Worm (Caenorhabditis elegans) whole organism, young adult: ENCODE measurements around the gene R11E3.1.

Experiments used
- B0336.3 ChIP-seq: fragments of 200-800 bp; sonication (Bioruptor generic); IDR thresholded peaks from 2 replicates; pipeline ENCODE4 v1.3.6; 2022; ENCODE audit warnings: missing genetic modification characterization, missing compliant biosample characterization
- F22D6.2 ChIP-seq: sonication (generic microtip); optimal IDR thresholded peaks from 2 replicates; lab custom pipeline; 2016; ENCODE audit warnings: mild to moderate bottlenecking, missing genetic modification characterization, missing compliant biosample characterization
- F33H1.4 ChIP-seq: fragments of 200-800 bp; sonication (Bioruptor generic); IDR thresholded peaks from 2 replicates; pipeline ENCODE4 v1.3.6; 2022; ENCODE audit warnings: missing genetic modification reagents, missing genetic modification characterization, missing compliant biosample characterization
- F49E8.2 ChIP-seq: sonication (generic microtip); optimal IDR thresholded peaks from 3 replicates; lab custom pipeline; 2017; ENCODE audit warnings: missing genetic modification characterization, mild to moderate bottlenecking, missing compliant biosample characterization, antibody characterized with exemption, moderate library complexity; ENCODE audit not compliant: insufficient read depth
- T26A5.8 ChIP-seq: sonication (generic microtip); optimal IDR thresholded peaks from 2 replicates; lab custom pipeline; 2016; ENCODE audit warnings: missing genetic modification characterization, missing compliant biosample characterization
- Y67H2A.10 ChIP-seq: fragments of 200-800 bp; sonication (Bioruptor generic); conservative IDR thresholded peaks from 2 replicates; pipeline ENCODE4 v1.3.6; 2022; ENCODE audit warnings: missing genetic modification reagents, missing genetic modification characterization, missing compliant biosample characterization
- Y95B8A.8 ChIP-seq: fragments of 200-800 bp; sonication (Bioruptor generic); IDR thresholded peaks from 2 replicates; pipeline ENCODE4 v1.3.6; 2022; ENCODE audit warnings: missing genetic modification reagents, missing genetic modification characterization, missing compliant biosample characterization
- ZK185.1 ChIP-seq: sonication (generic microtip); optimal IDR thresholded peaks from 2 replicates; lab custom pipeline; 2016; ENCODE audit warnings: mild to moderate bottlenecking, missing genetic modification characterization, missing compliant biosample characterization; ENCODE audit not compliant: poor library complexity, severe bottlenecking
- aptf-2 ChIP-seq: fragments of 200-800 bp; sonication (Bioruptor generic); conservative IDR thresholded peaks from 2 replicates; pipeline ENCODE4 v1.3.6; 2022; ENCODE audit warnings: missing genetic modification reagents, missing genetic modification characterization, missing compliant biosample characterization
- aptf-3 ChIP-seq: fragments of 200-800 bp; sonication (Bioruptor generic); IDR thresholded peaks from 2 replicates; pipeline ENCODE4 v1.3.6; 2022; ENCODE audit warnings: missing genetic modification characterization, missing compliant biosample characterization
- athp-1 ChIP-seq: sonication (generic microtip); optimal IDR thresholded peaks from 2 replicates; lab custom pipeline; 2017; ENCODE audit warnings: mild to moderate bottlenecking, missing genetic modification characterization, missing compliant biosample characterization
- attf-5 ChIP-seq: fragments of 200-800 bp; sonication (Bioruptor generic); optimal IDR thresholded peaks from 2 replicates; lab custom pipeline; 2018; ENCODE audit warnings: mild to moderate bottlenecking, missing genetic modification characterization, missing compliant biosample characterization
- attf-6 ChIP-seq: fragments of 200-800 bp; sonication (Bioruptor generic); IDR thresholded peaks from 2 replicates; pipeline ENCODE4 v1.3.6; 2022; ENCODE audit warnings: missing genetic modification reagents, missing genetic modification characterization, missing compliant biosample characterization
- bed-1 ChIP-seq: fragments of 200-800 bp; sonication (Bioruptor generic); IDR thresholded peaks from 2 replicates; pipeline ENCODE4 v1.3.6; 2022; ENCODE audit warnings: missing genetic modification reagents, missing genetic modification characterization, missing compliant biosample characterization
- bed-2 ChIP-seq: fragments of 200-800 bp; sonication (Bioruptor generic); IDR thresholded peaks from 2 replicates; pipeline ENCODE4 v1.3.6; 2022; ENCODE audit warnings: missing genetic modification reagents, missing genetic modification characterization, missing compliant biosample characterization
- cebp-1 ChIP-seq, 2 experiments: fragments of 200-800 bp in 1 of 2; sonication (Bioruptor generic) in 1 of 2; sonication (generic microtip) in 1 of 2; IDR thresholded peaks in 1 of 2; optimal IDR thresholded peaks in 1 of 2; 2 replicates each; pipeline versions ENCODE4 v1.3.6 to Lab custom; 2017 to 2022; ENCODE audit warnings: missing compliant biosample characterization in 2 of 2, missing genetic modification characterization in 2 of 2, mild to moderate bottlenecking in 1 of 2, missing genetic modification reagents in 1 of 2, moderate library complexity in 1 of 2
- ceh-58 ChIP-seq: fragments of 200-800 bp; sonication (Bioruptor generic); IDR thresholded peaks from 2 replicates; pipeline ENCODE4 v1.3.6; 2022; ENCODE audit warnings: missing genetic modification characterization, missing compliant biosample characterization
- die-1 ChIP-seq: sonication (generic microtip); optimal IDR thresholded peaks from 2 replicates; lab custom pipeline; 2016; ENCODE audit warnings: missing genotype, mild to moderate bottlenecking, missing genetic modification characterization, missing compliant biosample characterization
- ets-4 ChIP-seq: fragments of 200-800 bp; sonication (Bioruptor generic); optimal IDR thresholded peaks from 2 replicates; lab custom pipeline; 2018; ENCODE audit warnings: mild to moderate bottlenecking, missing genetic modification characterization, missing compliant biosample characterization
- fkh-3 ChIP-seq: sonication (generic microtip); optimal IDR thresholded peaks from 2 replicates; lab custom pipeline; 2016; ENCODE audit warnings: mild to moderate bottlenecking, missing genetic modification characterization, missing compliant biosample characterization
- gei-17 ChIP-seq: fragments of 200-800 bp; sonication (Bioruptor generic); optimal IDR thresholded peaks from 2 replicates; lab custom pipeline; 2018; ENCODE audit warnings: mild to moderate bottlenecking, missing genetic modification characterization, missing compliant biosample characterization
- hlh-26 ChIP-seq: fragments of 200-800 bp; sonication (Bioruptor generic); conservative IDR thresholded peaks from 2 replicates; pipeline ENCODE4 v1.3.6; 2022; ENCODE audit warnings: missing genetic modification reagents, missing genetic modification characterization, missing compliant biosample characterization
- hmg-1.2 ChIP-seq: fragments of 200-800 bp; sonication (Bioruptor generic); IDR thresholded peaks from 2 replicates; pipeline ENCODE4 v1.3.6; 2022; ENCODE audit warnings: missing genetic modification reagents, missing genetic modification characterization, missing compliant biosample characterization
- hsf-1 ChIP-seq: fragments of 200-800 bp; sonication (Bioruptor generic); IDR thresholded peaks from 2 replicates; pipeline ENCODE4 v1.3.6; 2022; ENCODE audit warnings: missing genetic modification reagents, missing genetic modification characterization, missing compliant biosample characterization
- let-526 ChIP-seq: fragments of 200-800 bp; sonication (Bioruptor generic); IDR thresholded peaks from 2 replicates; pipeline ENCODE4 v1.3.6; 2022; ENCODE audit warnings: missing genetic modification reagents, missing genetic modification characterization, missing compliant biosample characterization
- let-607 ChIP-seq, 2 experiments: fragments of 200-800 bp in 1 of 2; sonication (Bioruptor generic) in 1 of 2; sonication (generic microtip) in 1 of 2; optimal IDR thresholded peaks; 2 replicates each; lab custom pipeline; 2016 to 2018; ENCODE audit warnings: mild to moderate bottlenecking in 2 of 2, missing compliant biosample characterization in 2 of 2, missing genetic modification characterization in 2 of 2, moderate library complexity in 2 of 2, missing genotype in 1 of 2
- lin-26 ChIP-seq: fragments of 200-800 bp; sonication (Bioruptor generic); IDR thresholded peaks from 2 replicates; pipeline ENCODE4 v1.3.6; 2022; ENCODE audit warnings: missing genetic modification reagents, missing genetic modification characterization, missing compliant biosample characterization
- lsl-1 ChIP-seq: fragments of 200-800 bp; sonication (Bioruptor generic); optimal IDR thresholded peaks from 2 replicates; lab custom pipeline; 2018; ENCODE audit warnings: mild to moderate bottlenecking, missing genetic modification characterization, moderate library complexity, missing compliant biosample characterization
- madf-3 ChIP-seq: fragments of 200-800 bp; sonication (Bioruptor generic); IDR thresholded peaks from 2 replicates; pipeline ENCODE4 v1.3.6; 2022; ENCODE audit warnings: missing genetic modification reagents, missing genetic modification characterization, missing compliant biosample characterization
- madf-6 ChIP-seq: fragments of 200-800 bp; sonication (Bioruptor generic); IDR thresholded peaks from 2 replicates; pipeline ENCODE4 v1.3.6; 2022; ENCODE audit warnings: missing genetic modification reagents, missing genetic modification characterization, missing compliant biosample characterization
- madf-8 ChIP-seq: fragments of 200-800 bp; sonication (Bioruptor generic); conservative IDR thresholded peaks from 2 replicates; pipeline ENCODE4 v1.3.6; 2022; ENCODE audit warnings: missing genetic modification reagents, missing genetic modification characterization, missing compliant biosample characterization
- mes-4 ChIP-seq: sonication (generic microtip); optimal IDR thresholded peaks from 2 replicates; lab custom pipeline; 2016; ENCODE audit warnings: missing genotype, missing genetic modification characterization, missing compliant biosample characterization
- mxl-1 ChIP-seq: sonication (generic microtip); optimal IDR thresholded peaks from 2 replicates; lab custom pipeline; 2016; ENCODE audit warnings: missing genetic modification characterization, missing compliant biosample characterization
- nhr-80 ChIP-seq: sonication (generic microtip); optimal IDR thresholded peaks from 2 replicates; lab custom pipeline; 2016; ENCODE audit warnings: missing genetic modification characterization, missing compliant biosample characterization
- rcor-1 ChIP-seq: fragments of 200-800 bp; sonication (Bioruptor generic); IDR thresholded peaks from 2 replicates; pipeline ENCODE4 v1.3.6; 2022; ENCODE audit warnings: missing genetic modification reagents, missing genetic modification characterization, missing compliant biosample characterization
- rpc-1 ChIP-seq, 2 experiments: fragments of 150-350 bp in 1 of 2; sonication (generic microtip) in 1 of 2; optimal IDR thresholded peaks; 2 replicates each; lab custom pipeline; 2014 to 2018; ENCODE audit warnings: missing biosample characterization in 1 of 2, missing genetic modification characterization in 1 of 2, missing genetic modification reagents in 1 of 2, missing genotype in 1 of 2
- sdz-38 ChIP-seq: sonication (generic microtip); optimal IDR thresholded peaks from 2 replicates; lab custom pipeline; 2016; ENCODE audit warnings: missing genotype, missing genetic modification characterization, missing compliant biosample characterization
- sea-2 ChIP-seq: fragments of 200-800 bp; sonication (Bioruptor generic); IDR thresholded peaks from 2 replicates; pipeline ENCODE4 v1.3.6; 2022; ENCODE audit warnings: missing genetic modification characterization, missing compliant biosample characterization
- snpc-1.3 ChIP-seq: sonication (generic microtip); optimal IDR thresholded peaks from 2 replicates; lab custom pipeline; 2017; ENCODE audit warnings: missing genetic modification characterization, mild to moderate bottlenecking, missing compliant biosample characterization, antibody characterized with exemption, moderate library complexity, missing genotype, missing genetic modification reagents; ENCODE audit not compliant: insufficient read depth
- snpc-3.4 ChIP-seq: sonication (generic microtip); optimal IDR thresholded peaks from 2 replicates; lab custom pipeline; 2017; ENCODE audit warnings: missing genetic modification characterization, mild to moderate bottlenecking, missing compliant biosample characterization, antibody characterized with exemption, moderate library complexity, missing genotype, missing genetic modification reagents
- snpc-4 ChIP-seq, 5 experiments: fragments of 150-350 bp in 1 of 5; sonication (generic microtip) in 4 of 5; optimal IDR thresholded peaks; 2 replicates each; lab custom pipeline; 2014 to 2018; ENCODE audit warnings: missing genetic modification characterization in 5 of 5, missing biosample characterization in 3 of 5, antibody characterized with exemption in 2 of 5, mild to moderate bottlenecking in 2 of 5, missing compliant biosample characterization in 2 of 5, missing genotype in 2 of 5, moderate library complexity in 2 of 5, missing genetic modification reagents in 1 of 5
- tbx-9 ChIP-seq: sonication (generic microtip); optimal IDR thresholded peaks from 2 replicates; lab custom pipeline; 2016; ENCODE audit warnings: borderline replicate concordance, missing genetic modification characterization, inconsistent platforms, missing compliant biosample characterization
- unc-62 ChIP-seq: fragments of 150-350 bp; optimal IDR thresholded peaks from 2 replicates; lab custom pipeline; 2014; ENCODE audit warnings: missing biosample characterization, missing genetic modification reagents, missing genetic modification characterization
- xnd-1 ChIP-seq: sonication (generic microtip); optimal IDR thresholded peaks from 2 replicates; lab custom pipeline; 2016; ENCODE audit warnings: missing genotype, missing genetic modification reagents, missing genetic modification characterization, missing compliant biosample characterization
- ztf-3 ChIP-seq: fragments of 200-800 bp; sonication (Bioruptor generic); optimal IDR thresholded peaks from 2 replicates; lab custom pipeline; 2018; ENCODE audit warnings: mild to moderate bottlenecking, missing genetic modification characterization, missing compliant biosample characterization

The R11E3.1 gene

DNA sequence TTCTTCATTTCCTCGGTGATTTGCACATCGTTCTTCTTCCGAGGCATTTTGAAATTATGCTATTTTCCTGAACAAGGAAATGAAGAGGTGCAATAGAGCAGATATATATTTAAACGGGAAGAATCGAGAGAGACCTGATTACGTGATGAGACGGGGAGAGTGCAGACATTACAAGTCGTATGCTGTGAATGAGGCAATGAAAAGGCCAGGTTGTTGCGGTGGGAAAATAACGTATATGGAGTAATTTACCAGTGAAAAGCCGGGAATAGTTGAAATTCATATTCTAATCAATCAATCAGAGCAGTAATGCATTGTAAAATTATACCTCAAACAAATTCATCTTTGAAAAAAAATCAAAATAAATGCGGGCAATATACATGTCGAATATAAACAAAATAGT is 30.9 kb upstream of the R11E3.1 start, which contains the start of gene Y17G9B.8 (continued):
- TF ChIP-seq hsf-1 (GFP tag; lab: Robert Waterston, UW) (peak; percentile 83), unc-62 (GFP tag; lab: Kevin White, UChicago) (no peak), madf-6 (GFP tag; lab: Robert Waterston, UW) (peak; percentile 55; the same call in 1 of the 2 replicates), ets-4 (GFP tag; lab: Kevin White, UChicago) (no peak), lsl-1 (GFP tag; lab: Kevin White, UChicago) (peak; percentile 23), lin-26 (peak; percentile 44; the same call in 1 of the 2 replicates), die-1 (tag; lab: Kevin White, UChicago) (peak; percentile 25), attf-5 (GFP tag; lab: Kevin White, UChicago) (no peak), attf-6 (GFP tag; lab: Robert Waterston, UW) (no peak), rpc-1 (optimal IDR thresholded peaks at IDR 0.05; lab: Kevin White, UChicago) (no peak), rpc-1 (tag; optimal IDR thresholded peaks at IDR 0.05; lab: Kevin White, UChicago) (no peak), mxl-1 (tag; lab: Kevin White, UChicago) (no peak), madf-3 (GFP tag; lab: Robert Waterston, UW) (no peak), sdz-38 (tag; lab: Kevin White, UChicago) (no peak), let-607 (tag; optimal IDR thresholded peaks at IDR 0.05; lab: Kevin White, UChicago) (no peak), madf-8 (GFP tag; lab: Robert Waterston, UW) (no peak), F49E8.2 (tag; lab: Kevin White, UChicago) (peak; percentile 45), mes-4 (tag; lab: Kevin White, UChicago) (no peak), B0336.3 (GFP tag; lab: Robert Waterston, UW) (peak; percentile 75), hlh-26 (GFP tag; lab: Robert Waterston, UW) (no peak), fkh-3 (tag; lab: Kevin White, UChicago) (no peak), aptf-3 (no peak), let-526 (GFP tag; lab: Robert Waterston, UW) (no peak), nhr-80 (tag; lab: Kevin White, UChicago) (no peak), ceh-58 (GFP tag; lab: Robert Waterston, UW) (no peak), snpc-3.4 (tag; lab: Kevin White, UChicago) (peak; percentile 67), gei-17 (GFP tag; lab: Kevin White, UChicago) (no peak), tbx-9 (tag; lab: Kevin White, UChicago) (no peak), rcor-1 (GFP tag; lab: Robert Waterston, UW) (peak; percentile 40; the same call in 1 of the 2 replicates), ztf-3 (GFP tag; lab: Kevin White, UChicago) (no peak), F33H1.4 (GFP tag; lab: Robert Waterston, UW) (no peak), bed-2 (GFP tag; lab: Robert Waterston, UW) (no peak), F22D6.2 (tag; lab: Kevin White, UChicago) (no peak), bed-1 (GFP tag; lab: Robert Waterston, UW) (no peak), T26A5.8 (tag; lab: Kevin White, UChicago) (no peak), cebp-1 (GFP tag; IDR thresholded peaks at IDR 0.05; lab: Robert Waterston, UW) (no peak), cebp-1 (tag; optimal IDR thresholded peaks at IDR 0.05; lab: Kevin White, UChicago) (peak; percentile 11), snpc-1.3 (peak; percentile 11), sea-2 (GFP tag; lab: Robert Waterston, UW) (no peak), xnd-1 (tag; lab: Kevin White, UChicago) (peak; percentile 32), athp-1 (tag; lab: Kevin White, UChicago) (peak; percentile 10), snpc-4 (GFP tag; optimal IDR thresholded peaks at IDR 0.05; lab: Kevin White, UChicago) (no peak), snpc-4 (tag; optimal IDR thresholded peaks at IDR 0.05; lab: Kevin White, UChicago) (peak in 1 of 4 experiments; percentile 66), ZK185.1 (tag; lab: Kevin White, UChicago) (no peak), Y95B8A.8 (GFP tag; lab: Robert Waterston, UW) (no peak), Y67H2A.10 (GFP tag; lab: Robert Waterston, UW) (no peak), aptf-2 (GFP tag; lab: Robert Waterston, UW) (no peak), hmg-1.2 (GFP tag; lab: Robert Waterston, UW) (peak; percentile 44; the same call in 1 of the 2 replicates)
